Fruit fly (Drosophila melanogaster): ENCODE measurements around the gene fng.

fng gene

dm6 chr3L:20922279-20922830, 27.0 kb downstream of the fng start (continued):
- TF ChIP-seq CG14014 (GFP tag; IDR thresholded peaks at IDR 0.05) (no peak), chm (GFP tag; IDR thresholded peaks at IDR 0.05) (peak; percentile 69; the same call in 1 of the 2 replicates), nom (GFP tag; optimal IDR thresholded peaks at IDR 0.05) (no peak), CG17328 (GFP tag; IDR thresholded peaks at IDR 0.05) (0 out of 2 replicates have a peak, but pooled peaks have one; percentile 25), schlank (tag; optimal IDR thresholded peaks at IDR 0.05) (no peak), corto (GFP tag; optimal IDR thresholded peaks at IDR 0.05) (no peak), Lim3 (GFP tag; IDR thresholded peaks at IDR 0.05) (0 out of 2 replicates have a peak, but pooled peaks have one; percentile 9), Lpt (GFP tag; optimal IDR thresholded peaks at IDR 0.05) (no peak), CG12769 (tag; optimal IDR thresholded peaks at IDR 0.05) (peak; percentile 19), BEAF-32 (GFP tag; optimal IDR thresholded peaks at IDR 0.05) (no peak), az2 (GFP tag; optimal IDR thresholded peaks at IDR 0.05) (no peak), BtbVII (GFP tag; optimal IDR thresholded peaks at IDR 0.05) (no peak), fd3F (GFP tag; optimal IDR thresholded peaks at IDR 0.05) (no peak), CG8388 (GFP tag; optimal IDR thresholded peaks at IDR 0.05) (no peak), onecut (GFP tag; IDR thresholded peaks at IDR 0.05) (peak; percentile 20; the same call in 1 of the 2 replicates), rib (GFP tag; IDR thresholded peaks at IDR 0.05) (0 out of 2 replicates have a peak, but pooled peaks have one; percentile 42), CG11456 (GFP tag; IDR thresholded peaks at IDR 0.05) (no peak), fd102C (GFP tag; optimal IDR thresholded peaks at IDR 0.05) (peak; percentile 21), CG6791 (GFP tag; IDR thresholded peaks at IDR 0.05; ENCODE audit: partially characterized antibody) (no peak), CG6689 (GFP tag; IDR thresholded peaks at IDR 0.05) (no peak), H15 (GFP tag; IDR thresholded peaks at IDR 0.05) (0 out of 3 replicates have a peak, but pooled peaks have one; percentile 8), Kr (GFP tag; optimal IDR thresholded peaks at IDR 0.05) (peak; percentile 90), CG14441 (GFP tag; IDR thresholded peaks at IDR 0.05) (no peak), Dp (GFP tag; optimal IDR thresholded peaks at IDR 0.05) (no peak), Optix (GFP tag; IDR thresholded peaks at IDR 0.05) (no peak), slp2 (GFP tag; optimal IDR thresholded peaks at IDR 0.05) (no peak), HLH4C (GFP tag; IDR thresholded peaks at IDR 0.05; ENCODE audit: partially characterized antibody) (no peak), CG30020 (tag; optimal IDR thresholded peaks at IDR 0.05) (no peak), sima (GFP tag; optimal IDR thresholded peaks at IDR 0.05) (no peak), CG4424 (GFP tag; optimal IDR thresholded peaks at IDR 0.05) (no peak), oc (tag; optimal IDR thresholded peaks at IDR 0.05) (peak; percentile 54), CG17802 (tag; optimal IDR thresholded peaks at IDR 0.05) (no peak), Sox102F (GFP tag; optimal IDR thresholded peaks at IDR 0.05) (no peak), stc (GFP tag; IDR thresholded peaks at IDR 0.05) (no peak), nerfin-2 (GFP tag; IDR thresholded peaks at IDR 0.05; ENCODE audit: partially characterized antibody) (no peak), Doc3 (GFP tag; IDR thresholded peaks at IDR 0.05; ENCODE audit: partially characterized antibody) (no peak), Blimp-1 (GFP tag; optimal IDR thresholded peaks at IDR 0.05) (no peak), Bteb2 (GFP tag; optimal IDR thresholded peaks at IDR 0.05) (no peak), CG17829 (tag; optimal IDR thresholded peaks at IDR 0.05) (no peak), CG4328 (GFP tag; optimal IDR thresholded peaks at IDR 0.05) (no peak), amos (GFP tag; IDR thresholded peaks at IDR 0.05; ENCODE audit: partially characterized antibody) (no peak), odd (GFP tag; optimal IDR thresholded peaks at IDR 0.05) (peak; percentile 35), CG6765 (GFP tag; optimal IDR thresholded peaks at IDR 0.05) (no peak), CG4707 (GFP tag; optimal IDR thresholded peaks at IDR 0.05) (no peak), CG15696 (tag; optimal IDR thresholded peaks at IDR 0.05) (peak; percentile 67), CG3163 (GFP tag; optimal IDR thresholded peaks at IDR 0.05) (no peak), gfzf (GFP tag; optimal IDR thresholded peaks at IDR 0.05) (no peak), wek (GFP tag; optimal IDR thresholded peaks at IDR 0.05) (no peak), nmo (GFP tag; optimal IDR thresholded peaks at IDR 0.05) (no peak), Hr39 (optimal IDR thresholded peaks at IDR 0.05) (no peak)

Measured in whole organism, embryonic.